Fruit fly (Drosophila melanogaster): ENCODE results near the gene tna.

The tna gene

DNA sequence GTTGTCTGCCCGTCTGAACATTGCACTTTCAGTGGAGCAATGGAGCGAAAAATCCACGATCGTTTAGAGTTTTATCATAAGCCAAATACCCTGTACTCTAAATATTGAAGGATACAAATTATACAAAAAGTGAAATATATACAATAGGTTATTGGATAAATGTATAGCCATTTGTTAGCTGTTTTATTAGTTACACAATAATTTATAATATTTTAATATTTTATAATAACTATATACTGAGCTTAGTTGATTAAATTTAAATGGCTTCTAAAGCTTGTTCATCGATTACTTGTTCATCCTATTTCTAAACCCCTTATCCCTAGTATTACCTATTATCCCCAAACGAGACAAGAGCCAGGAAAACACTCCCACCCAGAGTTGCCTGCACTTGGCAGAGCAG lies 87.6 kb downstream of the tna start:
- TF ChIP-seq lola (GFP tag; optimal IDR thresholded peaks at IDR 0.05) (no peak), GATAd (GFP tag; optimal IDR thresholded peaks at IDR 0.05) (no peak), pan (optimal IDR thresholded peaks at IDR 0.05) (no peak), brk (GFP tag; optimal IDR thresholded peaks at IDR 0.05) (no peak)

DNA sequence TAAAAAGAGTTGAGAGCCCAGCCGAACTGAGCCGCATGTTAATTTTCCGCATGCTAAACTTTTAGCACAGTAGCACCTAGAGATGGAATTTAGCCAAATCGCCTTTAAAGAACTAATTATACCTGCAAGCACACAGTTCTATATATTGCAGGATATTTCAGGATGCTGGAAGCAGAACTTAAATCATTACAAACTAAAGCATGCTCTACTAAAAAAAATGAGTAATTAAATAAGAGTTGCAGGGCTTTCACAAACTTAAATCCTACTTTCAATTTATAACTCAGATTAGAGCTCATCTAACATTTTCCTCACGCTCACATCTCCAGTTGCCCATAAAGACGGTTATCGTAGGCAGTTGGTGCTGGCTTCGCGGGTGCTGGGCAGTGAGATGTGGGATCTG lies 89.4 kb downstream of the tna start:
- no peak for TF ChIP-seq jim (GFP tag; optimal IDR thresholded peaks at IDR 0.05)
- TF ChIP-seq fru (GFP tag; optimal IDR thresholded peaks at IDR 0.05) = no peak
- TF ChIP-seq dmrt93B (GFP tag; optimal IDR thresholded peaks at IDR 0.05) = no peak
- TF ChIP-seq h (GFP tag; optimal IDR thresholded peaks at IDR 0.05) = no peak
- TF ChIP-seq brk (GFP tag; optimal IDR thresholded peaks at IDR 0.05) = no peak
- TF ChIP-seq pan (optimal IDR thresholded peaks at IDR 0.05) = no peak
- TF ChIP-seq Myc (optimal IDR thresholded peaks at IDR 0.05) = no peak
- TF ChIP-seq Mio (GFP tag; optimal IDR thresholded peaks at IDR 0.05) = no peak
- TF ChIP-seq dsf (GFP tag; optimal IDR thresholded peaks at IDR 0.05; ENCODE audit: borderline replicate concordance) = no peak
- TF ChIP-seq psq (GFP tag; optimal IDR thresholded peaks at IDR 0.05) = no peak
- TF ChIP-seq Abd-B (GFP tag; optimal IDR thresholded peaks at IDR 0.05) = no peak
- TF ChIP-seq CrebA (GFP tag; optimal IDR thresholded peaks at IDR 0.05; ENCODE audit: borderline replicate concordance) = no peak
- no peak for TF ChIP-seq Sp1 (GFP tag; optimal IDR thresholded peaks at IDR 0.05)
- no peak for TF ChIP-seq dl (GFP tag; optimal IDR thresholded peaks at IDR 0.05; ENCODE audit: insufficient read depth in 1 of 2, partially characterized antibody in 2 of 2)
- TF ChIP-seq usp (GFP tag; optimal IDR thresholded peaks at IDR 0.05) = no peak
- no peak for TF ChIP-seq CG9705 (GFP tag; optimal IDR thresholded peaks at IDR 0.05)
- TF ChIP-seq Vsx2 (GFP tag; optimal IDR thresholded peaks at IDR 0.05; ENCODE audit: partially characterized antibody) = no peak
- no peak for TF ChIP-seq Dfd (GFP tag; optimal IDR thresholded peaks at IDR 0.05)
